Fruit fly (Drosophila melanogaster) whole organism, prepupa: ENCODE measurements around the gene CG12594.

Source experiments
- CG34406 ChIP-seq: fragments of 200-800 bp; sonication (Bioruptor generic); optimal IDR thresholded peaks from 3 replicates; lab custom pipeline; 2016; ENCODE audit warnings: missing biosample characterization, missing genetic modification characterization
- CG8119 ChIP-seq: fragments of 200-800 bp; sonication (Bioruptor generic); IDR thresholded peaks from 3 replicates; pipeline ENCODE4 v1.3.6; 2022; ENCODE audit warnings: missing biosample characterization, missing genetic modification characterization
- Hr39 ChIP-seq: fragments of 200-800 bp; sonication (Bioruptor generic); optimal IDR thresholded peaks from 2 replicates; lab custom pipeline; 2016; ENCODE audit warnings: missing biosample characterization, missing genetic modification characterization
- OdsH ChIP-seq: fragments of 200-800 bp; sonication (Bioruptor generic); optimal IDR thresholded peaks from 3 replicates; lab custom pipeline; 2016; ENCODE audit warnings: missing biosample characterization, missing genetic modification characterization
- Sox15 ChIP-seq: fragments of 200-800 bp; sonication (Bioruptor generic); optimal IDR thresholded peaks from 3 replicates; lab custom pipeline; 2016; ENCODE audit warnings: missing biosample characterization, missing genetic modification characterization
- cyc ChIP-seq: fragments of 200-800 bp; sonication (Bioruptor generic); optimal IDR thresholded peaks from 3 replicates; lab custom pipeline; 2016; ENCODE audit warnings: missing biosample characterization, missing genetic modification characterization
- fkh ChIP-seq: fragments of 200-800 bp; sonication (Bioruptor generic); optimal IDR thresholded peaks from 3 replicates; lab custom pipeline; 2017; ENCODE audit warnings: missing biosample characterization, mild to moderate bottlenecking, missing genetic modification characterization, moderate library complexity
- lz ChIP-seq: fragments of 200-800 bp; sonication (Bioruptor generic); optimal IDR thresholded peaks from 3 replicates; lab custom pipeline; 2016; ENCODE audit warnings: missing biosample characterization, missing genetic modification characterization

DNA sequence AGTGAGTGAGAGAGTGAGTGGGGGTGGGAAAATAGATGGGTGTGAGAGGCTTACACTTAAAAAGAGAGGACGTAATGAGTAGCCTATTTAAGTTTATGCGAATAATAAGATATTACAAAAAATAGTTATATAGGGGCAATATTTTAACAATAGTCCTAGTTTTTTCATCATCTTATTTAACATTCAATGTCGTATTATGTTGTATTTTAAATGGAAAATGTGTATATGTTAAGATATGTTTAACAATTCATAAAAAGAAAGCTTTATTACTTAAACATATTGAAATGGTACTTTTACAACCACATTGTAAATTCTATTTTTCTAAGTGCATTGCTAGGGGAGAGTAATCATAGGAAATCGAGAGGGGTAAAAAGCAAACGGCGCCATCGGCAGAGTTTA lies 52.5 kb downstream of the CG12594 start:
- TF ChIP-seq CG8119 (GFP tag; lab: Robert Waterston, UW) (peak; percentile 36; the same call in 1 of the 3 replicates), Hr39 (GFP tag; lab: Kevin White, UChicago) (peak; percentile 0), lz (GFP tag; lab: Kevin White, UChicago) (peak; percentile 43), fkh (GFP tag; lab: Kevin White, UChicago) (no peak), cyc (GFP tag; lab: Kevin White, UChicago) (peak; percentile 16), Sox15 (GFP tag; lab: Kevin White, UChicago) (peak; percentile 10), CG34406 (GFP tag; lab: Kevin White, UChicago) (peak; percentile 46), OdsH (GFP tag; lab: Kevin White, UChicago) (peak; percentile 57)
